Fruit fly (Drosophila melanogaster): ENCODE results near the gene Fhos.

Gene Fhos

dm6 chr3L:8712913-8713312 is 40.5 kb upstream of the Fhos start (continued):
- TF ChIP-seq CG15269 (tag; optimal IDR thresholded peaks at IDR 0.05) (peak; percentile 4), CG10267 (tag; optimal IDR thresholded peaks at IDR 0.05) (peak; percentile 46), klu (GFP tag; IDR thresholded peaks at IDR 0.05) (no peak), Atf6 (GFP tag; IDR thresholded peaks at IDR 0.05) (no peak), CG31441 (GFP tag; IDR thresholded peaks at IDR 0.05) (peak; percentile 59), grau (tag; optimal IDR thresholded peaks at IDR 0.05) (peak; percentile 24), sens (GFP tag) (peak; percentile 20), Oli (tag; optimal IDR thresholded peaks at IDR 0.05) (peak; percentile 25), slbo (GFP tag; IDR thresholded peaks at IDR 0.05) (0 out of 2 replicates have a peak, but pooled peaks have one; percentile 27), CG2712 (tag; optimal IDR thresholded peaks at IDR 0.05) (peak; percentile 38), CG18262 (tag; optimal IDR thresholded peaks at IDR 0.05) (peak; percentile 29), bsh (GFP tag; optimal IDR thresholded peaks at IDR 0.05) (peak in 1 of 2 experiments; percentile 32), CG11504 (tag; optimal IDR thresholded peaks at IDR 0.05) (peak; percentile 47), Abd-B (GFP tag; optimal IDR thresholded peaks at IDR 0.05) (peak; percentile 31), Doc3 (GFP tag; IDR thresholded peaks at IDR 0.05; ENCODE audit: partially characterized antibody) (no peak), CG11695 (GFP tag; IDR thresholded peaks at IDR 0.05) (no peak), CG32767 (GFP tag; IDR thresholded peaks at IDR 0.05) (no peak), CG18764 (GFP tag; optimal IDR thresholded peaks at IDR 0.05) (no peak), Med (GFP tag) (peak; percentile 53), mam (GFP tag; optimal IDR thresholded peaks at IDR 0.05) (no peak), PHDP (tag; optimal IDR thresholded peaks at IDR 0.05) (peak; percentile 39), CG8388 (GFP tag; optimal IDR thresholded peaks at IDR 0.05) (peak; percentile 24), Drgx (GFP tag; IDR thresholded peaks at IDR 0.05) (no peak), dmrt99B (tag; optimal IDR thresholded peaks at IDR 0.05) (peak; percentile 45), Hey (tag; optimal IDR thresholded peaks at IDR 0.05) (no peak), CG15073 (GFP tag; optimal IDR thresholded peaks at IDR 0.05) (no peak), CG7839 (tag; optimal IDR thresholded peaks at IDR 0.05) (peak; percentile 48), HLH3B (GFP tag; IDR thresholded peaks at IDR 0.05) (no peak), pita (GFP tag; optimal IDR thresholded peaks at IDR 0.05) (no peak), CG30020 (tag; optimal IDR thresholded peaks at IDR 0.05) (no peak), CoRest (tag; optimal IDR thresholded peaks at IDR 0.05) (peak; percentile 46), CG15696 (tag; optimal IDR thresholded peaks at IDR 0.05) (peak; percentile 45), CG13424 (tag; optimal IDR thresholded peaks at IDR 0.05) (peak; percentile 4), dmrt11E (tag; optimal IDR thresholded peaks at IDR 0.05) (peak; percentile 41), tna (GFP tag; IDR thresholded peaks at IDR 0.05; ENCODE audit: partially characterized antibody) (no peak), CG7556 (GFP tag; optimal IDR thresholded peaks at IDR 0.05) (peak; percentile 33), NC2β (GFP tag; optimal IDR thresholded peaks at IDR 0.05) (no peak), CG9727 (GFP tag; optimal IDR thresholded peaks at IDR 0.05) (peak; percentile 57), Hand (GFP tag; optimal IDR thresholded peaks at IDR 0.05) (no peak), tup (GFP tag; optimal IDR thresholded peaks at IDR 0.05) (no peak), sima (GFP tag; optimal IDR thresholded peaks at IDR 0.05) (no peak), unpg (GFP tag; optimal IDR thresholded peaks at IDR 0.05) (peak; percentile 30), Ssrp (tag; optimal IDR thresholded peaks at IDR 0.05) (peak; percentile 23), sr (GFP tag; IDR thresholded peaks at IDR 0.05) (no peak), Dll (GFP tag; IDR thresholded peaks at IDR 0.05; ENCODE audit: partially characterized antibody) (no peak), CG2678 (tag; optimal IDR thresholded peaks at IDR 0.05) (peak; percentile 56), CG6765 (GFP tag; optimal IDR thresholded peaks at IDR 0.05) (no peak), Hr51 (GFP tag; optimal IDR thresholded peaks at IDR 0.05) (peak in 1 of 2 experiments; percentile 43), knrl (GFP tag; IDR thresholded peaks at IDR 0.05; ENCODE audit: partially characterized antibody) (no peak)

Measured in whole organism, embryonic.